Fruit fly (Drosophila melanogaster): Measurements from ENCODE around the gene CG7025.
A peak's percentile ranks its signal among the peaks of the same experiment; 100 is the strongest.

Gene CG7025

DNA sequence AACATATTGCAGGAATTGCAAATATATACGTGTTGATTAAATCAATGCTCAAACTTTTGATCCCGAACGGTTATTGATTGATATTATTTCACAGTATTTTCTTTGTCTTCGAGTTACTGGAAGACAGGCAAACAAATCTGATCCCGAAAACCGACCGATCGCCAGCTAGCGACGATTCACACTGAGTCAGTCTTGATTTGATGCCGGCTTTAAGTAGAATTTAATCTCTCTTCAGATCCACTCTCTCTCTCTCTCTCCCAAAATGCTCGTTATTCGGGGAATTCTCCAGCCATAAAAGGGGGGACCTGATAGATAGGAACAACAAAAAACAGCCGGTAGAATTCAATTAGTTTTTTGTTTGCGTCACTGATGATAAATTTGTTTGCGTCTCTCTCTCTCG lies 8.9 kb upstream of the CG7025 start, which contains the start of gene Tep2:
Gene Tep2 (minus strand): TSS at position 185 of the 400 bp plus-strand sequence.
- TF ChIP-seq pan (optimal IDR thresholded peaks at IDR 0.05) (no peak), Hr83 (GFP tag; optimal IDR thresholded peaks at IDR 0.05; ENCODE audit: poor library complexity, severe bottlenecking) (peak; percentile 2), HLH106 (tag; optimal IDR thresholded peaks at IDR 0.05) (no peak), ey (GFP tag; optimal IDR thresholded peaks at IDR 0.05) (no peak), Mio (GFP tag; optimal IDR thresholded peaks at IDR 0.05) (no peak), dl (GFP tag; optimal IDR thresholded peaks at IDR 0.05; ENCODE audit: insufficient read depth in 1 of 2, partially characterized antibody in 2 of 2) (peak; percentile 47 to 58), rgr (GFP tag; optimal IDR thresholded peaks at IDR 0.05) (peak; percentile 36), Rel (GFP tag; optimal IDR thresholded peaks at IDR 0.05) (no peak), Rel (tag; optimal IDR thresholded peaks at IDR 0.05) (peak; percentile 96), h (GFP tag; optimal IDR thresholded peaks at IDR 0.05) (peak; percentile 26), dmrt93B (GFP tag; optimal IDR thresholded peaks at IDR 0.05) (no peak), fru (GFP tag; optimal IDR thresholded peaks at IDR 0.05) (peak; percentile 43), Jra (GFP tag; optimal IDR thresholded peaks at IDR 0.05) (peak; percentile 58), OdsH (GFP tag; optimal IDR thresholded peaks at IDR 0.05) (no peak), Dif (GFP tag; optimal IDR thresholded peaks at IDR 0.05; ENCODE audit: partially characterized antibody) (peak; percentile 71)

- no peak for TF ChIP-seq usp (GFP tag; optimal IDR thresholded peaks at IDR 0.05)
- TF ChIP-seq dmrt93B (GFP tag; optimal IDR thresholded peaks at IDR 0.05): no peak
- no peak for TF ChIP-seq jim (GFP tag; optimal IDR thresholded peaks at IDR 0.05)
- no peak for TF ChIP-seq Dfd (GFP tag; optimal IDR thresholded peaks at IDR 0.05)
- no peak for TF ChIP-seq sv (GFP tag; optimal IDR thresholded peaks at IDR 0.05)
- no peak for TF ChIP-seq tai (GFP tag; optimal IDR thresholded peaks at IDR 0.05)
- no peak for TF ChIP-seq ey (GFP tag; optimal IDR thresholded peaks at IDR 0.05)
- no peak for TF ChIP-seq dsf (GFP tag; optimal IDR thresholded peaks at IDR 0.05; ENCODE audit: borderline replicate concordance)
- no peak for TF ChIP-seq Rel (GFP tag; optimal IDR thresholded peaks at IDR 0.05)
- no peak for TF ChIP-seq Rel (tag; optimal IDR thresholded peaks at IDR 0.05)
- no peak for TF ChIP-seq pan (optimal IDR thresholded peaks at IDR 0.05)
- no peak for TF ChIP-seq Dif (GFP tag; optimal IDR thresholded peaks at IDR 0.05; ENCODE audit: partially characterized antibody)
- TF ChIP-seq dl (GFP tag; optimal IDR thresholded peaks at IDR 0.05; ENCODE audit: insufficient read depth in 1 of 2, partially characterized antibody in 2 of 2): no peak
- TF ChIP-seq OdsH (GFP tag; optimal IDR thresholded peaks at IDR 0.05): no peak
- no peak for TF ChIP-seq N (GFP tag; optimal IDR thresholded peaks at IDR 0.05)
Observed at dm6 chr2L:7690961-7691360, 1.5 kb downstream of the CG7025 start, which contains the start of gene CG18585. CG18585 (minus strand) TSS chr2L:7691061.

dm6 chr2L:7690449-7690848 lies 2.0 kb downstream of the CG7025 start:
- TF ChIP-seq N (GFP tag; optimal IDR thresholded peaks at IDR 0.05) (no peak), tai (GFP tag; optimal IDR thresholded peaks at IDR 0.05) (no peak)

- TF ChIP-seq Rel (GFP tag; optimal IDR thresholded peaks at IDR 0.05) (no peak), Rel (tag; optimal IDR thresholded peaks at IDR 0.05) (peak; percentile 35), rgr (GFP tag; optimal IDR thresholded peaks at IDR 0.05) (no peak), Sp1 (GFP tag; optimal IDR thresholded peaks at IDR 0.05) (no peak), Mio (GFP tag; optimal IDR thresholded peaks at IDR 0.05) (no peak), sage (GFP tag; optimal IDR thresholded peaks at IDR 0.05) (no peak), h (GFP tag; optimal IDR thresholded peaks at IDR 0.05) (peak; percentile 69), brk (GFP tag; optimal IDR thresholded peaks at IDR 0.05) (no peak), CrebA (GFP tag; optimal IDR thresholded peaks at IDR 0.05; ENCODE audit: borderline replicate concordance) (peak; percentile 50), CG32264 (GFP tag; optimal IDR thresholded peaks at IDR 0.05) (no peak), pan (optimal IDR thresholded peaks at IDR 0.05) (no peak), Abd-B (GFP tag; optimal IDR thresholded peaks at IDR 0.05) (no peak), woc (GFP tag; optimal IDR thresholded peaks at IDR 0.05) (no peak)
Observed at dm6 chr2L:7685290-7685689, 7.2 kb downstream of the CG7025 start.

DNA sequence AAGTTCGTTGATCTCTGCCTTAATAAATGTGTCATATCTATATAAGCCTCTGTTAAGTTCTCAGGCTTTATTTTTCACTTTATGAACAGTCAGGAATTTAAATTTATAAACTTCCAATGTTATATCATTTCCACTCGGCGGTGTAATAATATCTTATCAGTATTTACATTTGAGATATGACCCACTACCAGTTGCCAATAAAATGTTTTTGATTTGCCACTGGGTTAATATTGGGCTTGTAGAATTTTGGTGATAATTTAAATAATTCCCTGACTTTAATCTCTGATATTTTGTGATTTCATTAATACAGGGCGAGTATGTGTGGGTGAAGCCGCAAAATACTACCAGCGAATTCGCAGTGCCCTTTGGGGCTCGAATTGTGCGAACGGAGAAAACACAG lies 12.2 kb downstream of the CG7025 start:
- TF ChIP-seq woc (GFP tag; optimal IDR thresholded peaks at IDR 0.05): no peak
